Fruit fly (Drosophila melanogaster) whole organism, prepupa: ENCODE measurements around the gene CG13280.

Experiments used
- Blimp-1 ChIP-seq: fragments of 200-800 bp; sonication (Bioruptor generic); optimal IDR thresholded peaks from 3 replicates; lab custom pipeline; 2017; ENCODE audit warnings: missing biosample characterization, missing genetic modification characterization, mild to moderate bottlenecking, moderate library complexity, missing genetic modification reagents
- CG10631 ChIP-seq: fragments of 200-800 bp; sonication (Bioruptor generic); optimal IDR thresholded peaks from 2 replicates; lab custom pipeline; 2016; ENCODE audit warnings: missing biosample characterization, missing genetic modification characterization
- CG10669 ChIP-seq: fragments of 200-800 bp; sonication (Bioruptor generic); optimal IDR thresholded peaks from 3 replicates; lab custom pipeline; 2018; ENCODE audit warnings: missing biosample characterization, mild to moderate bottlenecking, missing genetic modification characterization, moderate library complexity
- CG11294 ChIP-seq: fragments of 200-800 bp; sonication (Bioruptor generic); IDR thresholded peaks from 2 replicates; pipeline ENCODE4 v1.3.6; 2022; ENCODE audit warnings: missing biosample characterization, missing genetic modification characterization
- CG11902 ChIP-seq: fragments of 200-800 bp; sonication (Bioruptor generic); optimal IDR thresholded peaks from 3 replicates; lab custom pipeline; 2016; ENCODE audit warnings: missing biosample characterization, missing genetic modification characterization
- CG1621 ChIP-seq: fragments of 200-800 bp; sonication (Bioruptor generic); optimal IDR thresholded peaks from 3 replicates; lab custom pipeline; 2018; ENCODE audit warnings: missing biosample characterization, mild to moderate bottlenecking, missing genetic modification characterization
- CG16779 ChIP-seq: fragments of 200-800 bp; sonication (Bioruptor generic); optimal IDR thresholded peaks from 3 replicates; lab custom pipeline; 2017; ENCODE audit warnings: missing biosample characterization, mild to moderate bottlenecking, missing genetic modification characterization
- CG3032 ChIP-seq: fragments of 200-800 bp; optimal IDR thresholded peaks from 2 replicates; lab custom pipeline; 2019; ENCODE audit warnings: missing biosample characterization, mild to moderate bottlenecking, missing genetic modification characterization, moderate library complexity
- CG31627 ChIP-seq: fragments of 200-800 bp; sonication (Bioruptor generic); optimal IDR thresholded peaks from 3 replicates; lab custom pipeline; 2016; ENCODE audit warnings: missing biosample characterization, missing genetic modification characterization
- CG32006 ChIP-seq: fragments of 200-800 bp; sonication (Bioruptor generic); optimal IDR thresholded peaks from 3 replicates; lab custom pipeline; 2017; ENCODE audit warnings: missing biosample characterization, mild to moderate bottlenecking, missing genetic modification characterization
- CG34406 ChIP-seq: fragments of 200-800 bp; sonication (Bioruptor generic); optimal IDR thresholded peaks from 3 replicates; lab custom pipeline; 2016; ENCODE audit warnings: missing biosample characterization, missing genetic modification characterization
- CG3919 ChIP-seq: fragments of 200-800 bp; sonication (Bioruptor generic); optimal IDR thresholded peaks from 3 replicates; lab custom pipeline; 2016; ENCODE audit warnings: missing biosample characterization, missing genetic modification characterization
- CG4318 ChIP-seq: fragments of 200-800 bp; sonication (Bioruptor generic); optimal IDR thresholded peaks from 3 replicates; lab custom pipeline; 2017; ENCODE audit warnings: missing biosample characterization, mild to moderate bottlenecking, missing genetic modification characterization
- CG6276 ChIP-seq: fragments of 200-800 bp; sonication (Bioruptor generic); optimal IDR thresholded peaks from 2 replicates; lab custom pipeline; 2017; ENCODE audit warnings: missing biosample characterization, mild to moderate bottlenecking, missing genetic modification characterization
- CG6792 ChIP-seq: fragments of 200-800 bp; sonication (Bioruptor generic); optimal IDR thresholded peaks from 3 replicates; lab custom pipeline; 2016; ENCODE audit warnings: missing biosample characterization, missing genetic modification characterization
- CG6854 ChIP-seq: fragments of 200-800 bp; sonication (Bioruptor generic); optimal IDR thresholded peaks from 2 replicates; lab custom pipeline; 2017; ENCODE audit warnings: missing biosample characterization, mild to moderate bottlenecking, missing genetic modification characterization
- CG7368 ChIP-seq: fragments of 200-800 bp; sonication (Bioruptor generic); optimal IDR thresholded peaks from 3 replicates; lab custom pipeline; 2016; ENCODE audit warnings: missing biosample characterization, missing genetic modification characterization
- CG8119 ChIP-seq: fragments of 200-800 bp; sonication (Bioruptor generic); IDR thresholded peaks from 3 replicates; pipeline ENCODE4 v1.3.6; 2022; ENCODE audit warnings: missing biosample characterization, missing genetic modification characterization
- CG8319 ChIP-seq: fragments of 200-800 bp; sonication (Bioruptor generic); optimal IDR thresholded peaks from 3 replicates; lab custom pipeline; 2016; ENCODE audit warnings: missing biosample characterization, missing genetic modification characterization
- CG8632 ChIP-seq: fragments of 200-800 bp; sonication (Bioruptor generic); optimal IDR thresholded peaks from 3 replicates; lab custom pipeline; 2016; ENCODE audit warnings: missing biosample characterization, missing genetic modification characterization
- CG9139 ChIP-seq: fragments of 200-800 bp; sonication (Bioruptor generic); optimal IDR thresholded peaks from 3 replicates; lab custom pipeline; 2017; ENCODE audit warnings: missing biosample characterization, mild to moderate bottlenecking, missing genetic modification characterization
- Eip75B ChIP-seq: fragments of 200-800 bp; sonication (Bioruptor generic); optimal IDR thresholded peaks from 3 replicates; lab custom pipeline; 2016; ENCODE audit warnings: missing biosample characterization, missing genetic modification characterization
- Eip93F ChIP-seq: fragments of 200-800 bp; sonication (Bioruptor generic); optimal IDR thresholded peaks from 2 replicates; lab custom pipeline; 2016; ENCODE audit warnings: missing biosample characterization, mild to moderate bottlenecking, missing genetic modification characterization
- Ets21C ChIP-seq: fragments of 200-800 bp; sonication (Bioruptor generic); optimal IDR thresholded peaks from 3 replicates; lab custom pipeline; 2016; ENCODE audit warnings: missing biosample characterization, missing genetic modification characterization
- Gug ChIP-seq: fragments of 200-800 bp; sonication (Bioruptor generic); IDR thresholded peaks from 2 replicates; pipeline ENCODE4 v1.3.6; 2022; ENCODE audit warnings: missing biosample characterization, missing genetic modification characterization
- Hr39 ChIP-seq: fragments of 200-800 bp; sonication (Bioruptor generic); optimal IDR thresholded peaks from 2 replicates; lab custom pipeline; 2016; ENCODE audit warnings: missing biosample characterization, missing genetic modification characterization
- Hr4 ChIP-seq: fragments of 200-800 bp; sonication (Bioruptor generic); optimal IDR thresholded peaks from 3 replicates; lab custom pipeline; 2016; ENCODE audit warnings: missing biosample characterization, missing genetic modification characterization
- Lpt ChIP-seq: fragments of 200-800 bp; sonication (Bioruptor generic); optimal IDR thresholded peaks from 3 replicates; lab custom pipeline; 2016; ENCODE audit warnings: missing biosample characterization, missing genetic modification characterization
- Smox ChIP-seq: fragments of 200-800 bp; sonication (Bioruptor generic); optimal IDR thresholded peaks from 3 replicates; lab custom pipeline; 2016; ENCODE audit warnings: missing biosample characterization, missing genetic modification characterization
- Sox102F ChIP-seq: fragments of 200-800 bp; sonication (Bioruptor generic); optimal IDR thresholded peaks from 2 replicates; lab custom pipeline; 2016; ENCODE audit warnings: missing biosample characterization, mild to moderate bottlenecking, missing genetic modification characterization
- Sox14 ChIP-seq: fragments of 200-800 bp; sonication (Bioruptor generic); optimal IDR thresholded peaks from 3 replicates; lab custom pipeline; 2016; ENCODE audit warnings: missing biosample characterization, missing genetic modification characterization
- Sox15 ChIP-seq: fragments of 200-800 bp; sonication (Bioruptor generic); optimal IDR thresholded peaks from 3 replicates; lab custom pipeline; 2016; ENCODE audit warnings: missing biosample characterization, missing genetic modification characterization
- achi ChIP-seq: fragments of 200-800 bp; sonication (Bioruptor generic); optimal IDR thresholded peaks from 3 replicates; lab custom pipeline; 2016; ENCODE audit warnings: missing biosample characterization, missing genetic modification characterization
- acj6 ChIP-seq: fragments of 200-800 bp; sonication (Bioruptor generic); optimal IDR thresholded peaks from 3 replicates; lab custom pipeline; 2016; ENCODE audit warnings: missing biosample characterization, missing genetic modification characterization
- cyc ChIP-seq: fragments of 200-800 bp; sonication (Bioruptor generic); optimal IDR thresholded peaks from 3 replicates; lab custom pipeline; 2016; ENCODE audit warnings: missing biosample characterization, missing genetic modification characterization
- dac ChIP-seq: fragments of 200-800 bp; sonication (Bioruptor generic); optimal IDR thresholded peaks from 2 replicates; lab custom pipeline; 2017; ENCODE audit warnings: missing biosample characterization, mild to moderate bottlenecking, missing genetic modification characterization
- dsx ChIP-seq: fragments of 200-800 bp; optimal IDR thresholded peaks from 3 replicates; lab custom pipeline; 2019; ENCODE audit warnings: missing biosample characterization, mild to moderate bottlenecking, missing genetic modification characterization, moderate library complexity; ENCODE audit not compliant: poor library complexity, severe bottlenecking
- esn ChIP-seq: fragments of 200-800 bp; sonication (Bioruptor generic); optimal IDR thresholded peaks from 2 replicates; lab custom pipeline; 2016; ENCODE audit warnings: missing biosample characterization, mild to moderate bottlenecking, missing genetic modification characterization, moderate library complexity
- fd59A ChIP-seq: fragments of 200-800 bp; sonication (Bioruptor generic); optimal IDR thresholded peaks from 2 replicates; lab custom pipeline; 2017; ENCODE audit warnings: missing biosample characterization, mild to moderate bottlenecking, missing genetic modification characterization, missing genetic modification reagents
- fd85E ChIP-seq: fragments of 200-800 bp; sonication (Bioruptor generic); optimal IDR thresholded peaks from 3 replicates; lab custom pipeline; 2016; ENCODE audit warnings: missing biosample characterization, missing genetic modification characterization
- fkh ChIP-seq: fragments of 200-800 bp; sonication (Bioruptor generic); optimal IDR thresholded peaks from 3 replicates; lab custom pipeline; 2017; ENCODE audit warnings: missing biosample characterization, mild to moderate bottlenecking, missing genetic modification characterization, moderate library complexity
- lz ChIP-seq: fragments of 200-800 bp; sonication (Bioruptor generic); optimal IDR thresholded peaks from 3 replicates; lab custom pipeline; 2016; ENCODE audit warnings: missing biosample characterization, missing genetic modification characterization
- net ChIP-seq: fragments of 200-800 bp; sonication (Bioruptor generic); optimal IDR thresholded peaks from 3 replicates; lab custom pipeline; 2016; ENCODE audit warnings: missing biosample characterization, missing genetic modification characterization
- pdm3 ChIP-seq: fragments of 200-800 bp; sonication (Bioruptor generic); optimal IDR thresholded peaks from 3 replicates; lab custom pipeline; 2016; ENCODE audit warnings: missing biosample characterization, missing genetic modification characterization
- salr ChIP-seq, 2 experiments: fragments of 200-800 bp; sonication (Bioruptor generic); optimal IDR thresholded peaks; 3 replicates each; lab custom pipeline; 2016 to 2018; ENCODE audit warnings: missing biosample characterization in 2 of 2, missing genetic modification characterization in 2 of 2, mild to moderate bottlenecking in 1 of 2
- ss ChIP-seq, 2 experiments: fragments of 200-800 bp; sonication (Bioruptor generic); optimal IDR thresholded peaks; 2 replicates in 1 of 2; 3 replicates in 1 of 2; lab custom pipeline; 2017 to 2018; ENCODE audit warnings: mild to moderate bottlenecking in 2 of 2, missing biosample characterization in 2 of 2, missing genetic modification characterization in 2 of 2, moderate library complexity in 1 of 2
- svp ChIP-seq: fragments of 200-800 bp; sonication (Bioruptor generic); peaks from one replicate; lab custom pipeline; 2016; ENCODE audit warnings: missing biosample characterization, missing genetic modification characterization
- topi ChIP-seq: fragments of 200-800 bp; sonication (Bioruptor generic); optimal IDR thresholded peaks from 3 replicates; lab custom pipeline; 2016; ENCODE audit warnings: missing biosample characterization, missing genetic modification characterization
- vri ChIP-seq: fragments of 200-800 bp; sonication (Bioruptor generic); optimal IDR thresholded peaks from 3 replicates; lab custom pipeline; 2016; ENCODE audit warnings: missing biosample characterization, mild to moderate bottlenecking, missing genetic modification characterization

Gene CG13280

DNA sequence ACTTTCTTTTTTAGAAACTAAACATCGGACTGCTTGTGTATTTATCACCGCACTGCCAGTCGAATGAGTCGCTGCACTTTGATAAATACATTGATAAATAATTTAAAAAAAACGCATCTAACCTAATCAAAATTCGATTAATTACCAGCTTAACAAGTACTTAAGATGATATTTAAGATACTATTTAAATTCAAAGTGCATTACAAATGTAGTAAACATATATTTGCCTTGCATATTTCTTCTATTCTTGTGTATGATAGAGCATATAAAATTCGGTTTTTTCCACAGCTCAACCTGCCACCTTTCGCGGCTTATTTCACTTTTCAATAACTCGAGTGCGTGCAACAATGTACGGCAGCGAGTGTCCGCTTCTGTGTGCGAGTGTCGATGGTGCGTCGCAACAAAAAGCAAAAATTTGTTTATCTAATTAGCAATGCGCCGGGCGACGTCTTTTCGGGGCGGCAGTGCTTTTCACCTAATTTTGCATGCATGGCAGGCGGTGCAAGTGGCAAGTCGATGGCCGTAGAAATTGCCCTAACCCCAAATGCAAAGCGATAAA lies 16.4 kb downstream of the CG13280 start, which contains the start of gene CG13272 (continued):
- TF ChIP-seq achi (GFP tag; lab: Kevin White, UChicago): no peak
- no peak for TF ChIP-seq CG8319 (GFP tag; lab: Kevin White, UChicago)
- no peak for TF ChIP-seq Eip75B (GFP tag; lab: Kevin White, UChicago)
- no peak for TF ChIP-seq esn
- peak; percentile 19 for TF ChIP-seq dsx
- no peak for TF ChIP-seq CG31627 (GFP tag; lab: Kevin White, UChicago)
- no peak for TF ChIP-seq salr (GFP tag; optimal IDR thresholded peaks at IDR 0.05; lab: Kevin White, UChicago)
- TF ChIP-seq lz (GFP tag; lab: Kevin White, UChicago): no peak
- TF ChIP-seq fd59A (GFP tag; lab: Kevin White, UChicago): no peak
- TF ChIP-seq CG32006: peak; percentile 83
- no peak for TF ChIP-seq CG10631
- TF ChIP-seq CG4318 (GFP tag; lab: Kevin White, UChicago): peak; percentile 59
- no peak for TF ChIP-seq Sox102F (GFP tag; lab: Kevin White, UChicago)
- no peak for TF ChIP-seq fd85E (GFP tag; lab: Kevin White, UChicago)
- no peak for TF ChIP-seq Smox
- TF ChIP-seq CG6854 (GFP tag; lab: Kevin White, UChicago): no peak
- TF ChIP-seq CG8119 (GFP tag; lab: Robert Waterston, UW): peak; percentile 48; the same call in 2 of the 3 replicates
- no peak for TF ChIP-seq net
- no peak for TF ChIP-seq CG10669
- TF ChIP-seq topi (GFP tag; lab: Kevin White, UChicago): no peak
- TF ChIP-seq Gug: peak; percentile 26; the same call in 1 of the 2 replicates
- no peak for TF ChIP-seq CG9139 (GFP tag; lab: Kevin White, UChicago)
- TF ChIP-seq dac (GFP tag; lab: Kevin White, UChicago): peak; percentile 52
- TF ChIP-seq fkh (GFP tag; lab: Kevin White, UChicago): no peak
- TF ChIP-seq Eip93F (GFP tag; lab: Kevin White, UChicago): no peak
- TF ChIP-seq CG6276 (GFP tag; lab: Kevin White, UChicago): peak; percentile 43
- TF ChIP-seq CG8632 (GFP tag; lab: Kevin White, UChicago): no peak
- TF ChIP-seq svp (GFP tag; lab: Kevin White, UChicago): peak; percentile 29
- TF ChIP-seq CG3032 (tag; lab: Kevin White, UChicago): no peak
- TF ChIP-seq CG7368: no peak
- no peak for TF ChIP-seq CG34406
- peak; percentile 11 for TF ChIP-seq acj6
- no peak for TF ChIP-seq Sox14 (GFP tag; lab: Kevin White, UChicago)
- no peak for TF ChIP-seq CG3919
- TF ChIP-seq, all 60 proteins: peak for 15

DNA sequence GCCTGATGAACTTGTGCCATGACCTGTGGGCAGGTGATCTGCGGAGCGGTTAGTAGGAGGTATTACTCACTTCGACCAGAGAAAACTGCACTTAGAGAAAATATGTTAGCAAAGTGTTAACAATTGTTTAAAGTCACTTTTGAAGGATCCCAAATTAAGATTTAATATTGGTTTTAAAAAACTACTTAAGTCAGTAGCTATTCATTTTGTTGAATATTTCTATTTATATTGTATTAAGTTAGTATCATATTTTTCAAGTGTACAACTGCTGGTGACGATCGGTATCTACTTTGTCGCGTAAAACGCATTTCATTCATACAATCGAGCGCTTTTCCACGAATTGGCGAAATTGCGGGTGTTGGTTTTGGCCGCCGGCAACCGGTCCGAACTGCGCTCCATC lies 17.3 kb downstream of the CG13280 start:
- TF ChIP-seq Sox14 (GFP tag; lab: Kevin White, UChicago) (no peak), CG16779 (no peak), achi (GFP tag; lab: Kevin White, UChicago) (peak; percentile 32), CG4318 (GFP tag; lab: Kevin White, UChicago) (peak; percentile 46), net (no peak), CG6276 (GFP tag; lab: Kevin White, UChicago) (no peak), Blimp-1 (GFP tag; lab: Kevin White, UChicago) (no peak), acj6 (peak; percentile 29), CG9139 (GFP tag; lab: Kevin White, UChicago) (no peak), Eip75B (GFP tag; lab: Kevin White, UChicago) (no peak), CG10669 (no peak), Ets21C (GFP tag; lab: Kevin White, UChicago) (no peak), CG8319 (GFP tag; lab: Kevin White, UChicago) (no peak), CG6854 (GFP tag; lab: Kevin White, UChicago) (no peak), Hr39 (no peak), cyc (no peak), CG3919 (no peak), CG31627 (GFP tag; lab: Kevin White, UChicago) (no peak), vri (GFP tag; lab: Kevin White, UChicago) (no peak), topi (GFP tag; lab: Kevin White, UChicago) (no peak), salr (GFP tag; optimal IDR thresholded peaks at IDR 0.05; lab: Kevin White, UChicago) (no peak), CG11902 (GFP tag; lab: Kevin White, UChicago) (no peak), Hr4 (GFP tag; lab: Kevin White, UChicago) (peak; percentile 74), CG1621 (no peak), CG6792 (GFP tag; lab: Kevin White, UChicago) (no peak), CG32006 (peak; percentile 75), CG11294 (GFP tag; lab: Robert Waterston, UW) (0 out of 2 replicates have a peak, but pooled peaks have one; percentile 11), pdm3 (GFP tag; lab: Kevin White, UChicago) (peak; percentile 27), CG7368 (no peak), Sox15 (GFP tag; lab: Kevin White, UChicago) (no peak), ss (GFP tag; optimal IDR thresholded peaks at IDR 0.05; lab: Kevin White, UChicago) (no peak), Lpt (GFP tag; lab: Kevin White, UChicago) (peak; percentile 6)
